Fruit fly (Drosophila melanogaster) whole organism: ENCODE measurements around the gene CG17233.

Experiments
- CG8478 ChIP-seq: fragments of >200 bp; optimal IDR thresholded peaks from 2 replicates; lab custom pipeline; 2018; ENCODE audit warnings: inconsistent platforms
- Dll ChIP-seq: fragments of >200 bp; optimal IDR thresholded peaks from 2 replicates; lab custom pipeline; 2017
- pan ChIP-seq: fragments of >200 bp; optimal IDR thresholded peaks from 2 replicates; lab custom pipeline; 2017
- psq ChIP-seq: fragments of >200 bp; optimal IDR thresholded peaks from 2 replicates; lab custom pipeline; 2017
- usp ChIP-seq: fragments of >200 bp; optimal IDR thresholded peaks from 2 replicates; lab custom pipeline; 2017; ENCODE audit warnings: missing biosample characterization, missing genetic modification characterization, mixed read lengths

DNA sequence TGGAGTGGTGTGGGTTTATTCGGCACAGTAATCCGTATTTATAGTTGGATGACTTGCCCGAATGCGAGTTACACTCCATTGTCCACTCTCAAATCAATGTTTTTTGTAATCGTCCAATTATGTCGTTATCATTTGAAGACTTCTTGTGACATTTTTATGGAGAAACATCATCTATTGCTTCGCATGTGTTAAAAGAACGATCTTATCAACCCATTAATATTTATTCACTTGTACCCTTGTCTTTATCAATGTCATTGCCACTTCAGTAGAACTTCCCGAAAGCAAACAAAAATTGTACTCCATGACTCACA, 48.0 kb downstream of the CG17233 start:
- TF ChIP-seq CG8478 (no peak), usp (GFP tag; lab: Kevin White, UChicago) (no peak), psq (lab: Kevin White, UChicago) (no peak), pan (lab: Kevin White, UChicago) (no peak), Dll (lab: Kevin White, UChicago) (no peak)
